Worm (Caenorhabditis elegans) whole organism, mixed stage, embryonic: ENCODE results near the gene ekl-5.

Experiments used
- M03D4.4 ChIP-seq: sonication (generic microtip); optimal IDR thresholded peaks from 2 replicates; lab custom pipeline; 2017; ENCODE audit warnings: mild to moderate bottlenecking, missing genetic modification characterization, missing compliant biosample characterization
- bed-3 ChIP-seq: fragments of 200-800 bp; sonication (Bioruptor generic); optimal IDR thresholded peaks from 3 replicates; lab custom pipeline; 2018; ENCODE audit warnings: mild to moderate bottlenecking, missing genetic modification characterization, moderate library complexity, missing compliant biosample characterization
- blmp-1 ChIP-seq: fragments of 150-350 bp; optimal IDR thresholded peaks from 2 replicates; lab custom pipeline; 2014; ENCODE audit warnings: missing biosample characterization, missing genetic modification characterization
- ceh-39 ChIP-seq: fragments of 150-350 bp; optimal IDR thresholded peaks from 2 replicates; lab custom pipeline; 2014; ENCODE audit warnings: missing biosample characterization, missing genetic modification characterization
- ceh-43 ChIP-seq: fragments of 200-800 bp; sonication (Bioruptor generic); optimal IDR thresholded peaks from 2 replicates; lab custom pipeline; 2018; ENCODE audit warnings: mild to moderate bottlenecking, missing genetic modification characterization, moderate library complexity, missing compliant biosample characterization
- ceh-83 ChIP-seq: fragments of 200-800 bp; sonication (Bioruptor generic); optimal IDR thresholded peaks from 2 replicates; lab custom pipeline; 2018; ENCODE audit warnings: mild to moderate bottlenecking, missing genetic modification characterization, missing compliant biosample characterization
- ces-1 ChIP-seq: fragments of 150-350 bp; optimal IDR thresholded peaks from 2 replicates; lab custom pipeline; 2014; ENCODE audit warnings: missing biosample characterization, missing genetic modification reagents, missing genetic modification characterization
- cnd-1 ChIP-seq: fragments of 200-800 bp; sonication (Bioruptor generic); optimal IDR thresholded peaks from 2 replicates; lab custom pipeline; 2018; ENCODE audit warnings: mild to moderate bottlenecking, missing genetic modification characterization, missing compliant biosample characterization
- drap-1 ChIP-seq: fragments of 200-800 bp; sonication (Bioruptor generic); optimal IDR thresholded peaks from 3 replicates; lab custom pipeline; 2018; ENCODE audit warnings: mild to moderate bottlenecking, missing genetic modification characterization, missing compliant biosample characterization
- elt-3 ChIP-seq: fragments of 150-350 bp; optimal IDR thresholded peaks from 2 replicates; lab custom pipeline; 2014; ENCODE audit warnings: missing biosample characterization, missing genetic modification characterization
- hlh-1 ChIP-seq: fragments of 150-350 bp; optimal IDR thresholded peaks from 2 replicates; lab custom pipeline; 2014; ENCODE audit warnings: missing biosample characterization, missing genetic modification reagents, missing genetic modification characterization
- lin-13 ChIP-seq: fragments of 150-350 bp; optimal IDR thresholded peaks from 2 replicates; lab custom pipeline; 2014; ENCODE audit warnings: missing biosample characterization, missing genetic modification characterization
- lin-32 ChIP-seq: fragments of 200-800 bp; sonication (Bioruptor generic); optimal IDR thresholded peaks from 2 replicates; lab custom pipeline; 2018; ENCODE audit warnings: mild to moderate bottlenecking, missing genetic modification characterization, missing compliant biosample characterization
- lsy-2 ChIP-seq: fragments of 150-350 bp; optimal IDR thresholded peaks from 2 replicates; lab custom pipeline; 2014; ENCODE audit warnings: missing biosample characterization, missing genetic modification characterization
- mab-5 ChIP-seq: fragments of 150-350 bp; optimal IDR thresholded peaks from 2 replicates; lab custom pipeline; 2014; ENCODE audit warnings: missing biosample characterization, missing genetic modification characterization
- mep-1 ChIP-seq: fragments of 150-350 bp; optimal IDR thresholded peaks from 2 replicates; lab custom pipeline; 2017; ENCODE audit warnings: missing biosample characterization, missing genetic modification reagents, missing genetic modification characterization, inconsistent platforms
- mls-2 ChIP-seq: sonication (generic microtip); optimal IDR thresholded peaks from 2 replicates; lab custom pipeline; 2016; ENCODE audit warnings: mild to moderate bottlenecking, missing genetic modification characterization, moderate library complexity, missing compliant biosample characterization
- nhr-12 ChIP-seq: fragments of 150-350 bp; optimal IDR thresholded peaks from 2 replicates; lab custom pipeline; 2014; ENCODE audit warnings: missing biosample characterization, missing genetic modification characterization
- nhr-2 ChIP-seq: fragments of 150-350 bp; optimal IDR thresholded peaks from 2 replicates; lab custom pipeline; 2014; ENCODE audit warnings: missing biosample characterization, missing genetic modification characterization
- nhr-237 ChIP-seq: fragments of 150-350 bp; optimal IDR thresholded peaks from 2 replicates; lab custom pipeline; 2014; ENCODE audit warnings: missing biosample characterization, missing genetic modification characterization
- nhr-28 ChIP-seq: fragments of 150-350 bp; optimal IDR thresholded peaks from 2 replicates; lab custom pipeline; 2014; ENCODE audit warnings: missing biosample characterization, missing genetic modification characterization
- nhr-76 ChIP-seq: sonication (generic microtip); optimal IDR thresholded peaks from 2 replicates; lab custom pipeline; 2017; ENCODE audit warnings: missing biosample characterization, missing genetic modification characterization
- pha-4 ChIP-seq: fragments of 150-350 bp; optimal IDR thresholded peaks from 2 replicates; lab custom pipeline; 2018; ENCODE audit warnings: missing biosample characterization, missing genetic modification reagents, missing genetic modification characterization
- sem-2 ChIP-seq: fragments of 200-800 bp; sonication (Bioruptor generic); optimal IDR thresholded peaks from 2 replicates; lab custom pipeline; 2018; ENCODE audit warnings: mild to moderate bottlenecking, missing genetic modification characterization, missing compliant biosample characterization
- snpc-4 ChIP-seq: fragments of 150-350 bp; optimal IDR thresholded peaks from 2 replicates; lab custom pipeline; 2014; ENCODE audit warnings: missing biosample characterization, missing genetic modification characterization
- sptf-1 ChIP-seq: sonication (generic microtip); optimal IDR thresholded peaks from 2 replicates; lab custom pipeline; 2017; ENCODE audit warnings: mild to moderate bottlenecking, missing genetic modification characterization, moderate library complexity, missing compliant biosample characterization
- tbx-8 ChIP-seq: fragments of 200-800 bp; sonication (Bioruptor generic); optimal IDR thresholded peaks from 2 replicates; lab custom pipeline; 2018; ENCODE audit warnings: mild to moderate bottlenecking, missing genetic modification characterization, moderate library complexity, missing compliant biosample characterization
- unc-120 ChIP-seq: sonication (generic microtip); optimal IDR thresholded peaks from 2 replicates; lab custom pipeline; 2017; ENCODE audit warnings: missing genetic modification characterization, missing compliant biosample characterization; ENCODE audit not compliant: poor library complexity, severe bottlenecking
- unc-39 ChIP-seq: fragments of 150-350 bp; optimal IDR thresholded peaks from 2 replicates; lab custom pipeline; 2014; ENCODE audit warnings: missing biosample characterization, missing genetic modification characterization
- unc-62 ChIP-seq: fragments of 150-350 bp; optimal IDR thresholded peaks from 2 replicates; lab custom pipeline; 2014; ENCODE audit warnings: missing biosample characterization, missing genetic modification reagents, missing genetic modification characterization
- zip-8 ChIP-seq: fragments of 150-350 bp; optimal IDR thresholded peaks from 2 replicates; lab custom pipeline; 2014; ENCODE audit warnings: missing biosample characterization, missing genetic modification characterization
- ztf-11 ChIP-seq: fragments of 150-350 bp; optimal IDR thresholded peaks from 2 replicates; lab custom pipeline; 2014; ENCODE audit warnings: missing biosample characterization, missing genetic modification characterization

The ekl-5 gene

DNA sequence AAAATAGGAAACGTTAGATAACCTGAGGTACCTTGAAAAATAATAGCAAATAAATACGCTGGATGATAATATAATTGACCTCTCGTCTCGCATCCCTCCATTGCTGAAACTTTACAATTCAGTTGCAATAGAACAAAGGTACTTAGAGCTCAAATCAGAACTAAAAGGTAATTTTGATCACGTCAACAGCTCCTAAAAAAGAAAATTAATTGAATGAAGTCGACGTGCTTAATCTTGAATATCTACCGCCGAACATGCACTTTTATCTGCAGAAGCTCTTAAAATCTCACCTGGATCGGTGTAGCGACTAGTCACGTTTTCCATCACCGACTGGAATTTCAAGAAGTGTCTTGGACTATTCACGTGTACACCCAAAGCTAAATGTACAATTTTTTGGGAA is 13.6 kb downstream of the ekl-5 start, which contains the start of gene sra-39:
Gene sra-39 (minus strand): TSS at position 101 of the 400 bp plus-strand sequence.
- TF ChIP-seq bed-3 (GFP tag; lab: Kevin White, UChicago) = no peak
- TF ChIP-seq ces-1 (GFP tag; lab: Kevin White, UChicago) = no peak
- no peak for TF ChIP-seq zip-8 (tag; lab: Kevin White, UChicago)
- TF ChIP-seq pha-4 (tag; lab: Kevin White, UChicago) = no peak
- TF ChIP-seq ztf-11 (tag; lab: Kevin White, UChicago) = no peak
- TF ChIP-seq mab-5 (tag; lab: Kevin White, UChicago) = no peak
- TF ChIP-seq nhr-12 (tag; lab: Kevin White, UChicago) = no peak
- no peak for TF ChIP-seq lsy-2 (tag; lab: Kevin White, UChicago)
- TF ChIP-seq cnd-1 (tag; lab: Kevin White, UChicago) = no peak
- no peak for TF ChIP-seq ceh-39
- no peak for TF ChIP-seq lin-32 (GFP tag; lab: Kevin White, UChicago)
- no peak for TF ChIP-seq unc-39 (tag; lab: Kevin White, UChicago)
- TF ChIP-seq hlh-1 (tag; lab: Kevin White, UChicago) = no peak
- TF ChIP-seq nhr-28 (tag; lab: Kevin White, UChicago) = no peak
- no peak for TF ChIP-seq sptf-1
- no peak for TF ChIP-seq unc-62 (GFP tag; lab: Kevin White, UChicago)
- TF ChIP-seq tbx-8 = no peak
- no peak for TF ChIP-seq mls-2 (tag; lab: Kevin White, UChicago)
- TF ChIP-seq mep-1 (tag; lab: Kevin White, UChicago) = no peak
- TF ChIP-seq drap-1 = no peak
- TF ChIP-seq, all 35 proteins: peak for 0

DNA sequence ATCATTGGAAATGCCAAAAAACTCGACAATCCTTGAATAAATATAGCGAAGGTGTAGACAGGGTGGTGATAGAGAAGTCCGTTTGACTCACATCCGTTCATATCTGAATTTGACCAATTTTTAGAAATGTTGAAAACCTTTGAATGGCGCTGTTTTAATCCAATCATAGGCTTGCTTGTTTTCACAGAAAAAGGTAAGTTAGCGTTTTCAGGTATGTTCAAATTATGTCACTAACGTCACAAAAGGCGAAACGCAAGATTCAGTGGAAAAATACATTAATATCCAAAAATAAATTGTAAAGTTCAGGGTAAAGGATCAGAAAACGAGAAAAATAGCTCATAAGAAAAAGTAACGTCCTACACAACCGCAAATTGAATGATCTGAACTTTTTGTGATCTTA is 16.9 kb downstream of the ekl-5 start, which contains the start of gene sra-38:
Gene sra-38 (minus strand): TSS at position 101 of the 400 bp plus-strand sequence.
- TF ChIP-seq nhr-237 (tag; lab: Kevin White, UChicago) (no peak), ceh-39 (no peak), zip-8 (tag; lab: Kevin White, UChicago) (no peak), unc-62 (GFP tag; lab: Kevin White, UChicago) (no peak), lsy-2 (tag; lab: Kevin White, UChicago) (no peak), bed-3 (GFP tag; lab: Kevin White, UChicago) (no peak), sem-2 (GFP tag; lab: Kevin White, UChicago) (no peak), unc-120 (tag; lab: Kevin White, UChicago) (no peak), nhr-12 (tag; lab: Kevin White, UChicago) (no peak), ceh-83 (GFP tag; lab: Kevin White, UChicago) (no peak), lin-13 (no peak), nhr-76 (no peak), pha-4 (tag; lab: Kevin White, UChicago) (no peak), sptf-1 (no peak), nhr-28 (tag; lab: Kevin White, UChicago) (no peak), lin-32 (GFP tag; lab: Kevin White, UChicago) (no peak), mab-5 (tag; lab: Kevin White, UChicago) (no peak), ceh-43 (GFP tag; lab: Kevin White, UChicago) (no peak), snpc-4 (no peak), mep-1 (tag; lab: Kevin White, UChicago) (no peak)

DNA sequence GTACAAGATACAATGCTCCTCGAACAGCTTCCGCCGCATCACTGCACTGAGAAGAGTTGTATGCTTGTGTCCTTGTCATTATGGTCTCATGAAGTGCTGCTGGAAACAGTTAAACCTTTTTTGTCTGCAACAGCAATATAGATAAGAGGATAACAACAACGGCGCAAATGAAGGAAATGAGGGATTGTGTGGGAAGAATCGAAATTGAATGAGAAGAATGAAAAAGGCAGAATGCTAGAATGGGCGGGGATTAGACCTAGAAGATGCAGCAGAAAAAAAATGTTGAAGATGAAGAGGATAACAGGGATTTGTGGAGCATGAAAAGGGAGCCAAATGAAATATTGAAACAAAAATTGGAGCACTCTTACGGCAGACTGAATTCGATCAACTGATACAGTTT is 23.7 kb downstream of the ekl-5 start, which contains the start of gene sra-37:
Gene sra-37 (minus strand): TSS at position 101 of the 400 bp plus-strand sequence.
- no peak for TF ChIP-seq blmp-1 (tag; lab: Kevin White, UChicago)
- no peak for TF ChIP-seq elt-3 (tag; lab: Kevin White, UChicago)
- no peak for TF ChIP-seq lin-13
- no peak for TF ChIP-seq nhr-28 (tag; lab: Kevin White, UChicago)
- no peak for TF ChIP-seq mep-1 (tag; lab: Kevin White, UChicago)
- TF ChIP-seq nhr-76 = no peak
- TF ChIP-seq M03D4.4 (tag; lab: Kevin White, UChicago) = no peak
- TF ChIP-seq cnd-1 (tag; lab: Kevin White, UChicago) = no peak
- no peak for TF ChIP-seq snpc-4
- TF ChIP-seq lin-32 (GFP tag; lab: Kevin White, UChicago) = no peak
- no peak for TF ChIP-seq ceh-83 (GFP tag; lab: Kevin White, UChicago)
- TF ChIP-seq tbx-8 = no peak
- TF ChIP-seq ztf-11 (tag; lab: Kevin White, UChicago) = no peak
- TF ChIP-seq nhr-2 (tag; lab: Kevin White, UChicago) = no peak
- TF ChIP-seq drap-1 = no peak

DNA sequence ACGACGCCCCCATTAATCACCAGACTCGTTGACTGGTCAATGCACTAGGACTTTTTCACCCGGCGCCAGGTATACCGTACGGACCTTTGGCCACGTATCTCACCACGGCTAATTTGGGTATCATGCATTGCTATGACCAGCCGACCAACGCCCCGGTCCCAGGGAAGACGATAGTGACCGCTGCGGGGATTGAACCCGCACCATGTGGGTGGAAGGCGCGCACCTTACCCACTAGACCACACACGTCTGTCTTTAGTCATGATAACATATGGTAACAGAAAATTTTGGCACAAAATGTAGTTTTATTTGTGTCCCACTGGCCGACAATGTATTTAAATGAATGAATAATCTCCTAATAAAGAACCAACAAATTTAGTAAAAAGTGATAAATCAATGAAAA is 30.8 kb downstream of the ekl-5 start:
- TF ChIP-seq ceh-43 (GFP tag; lab: Kevin White, UChicago) (no peak), nhr-2 (tag; lab: Kevin White, UChicago) (peak; percentile 17)
